Worm (Caenorhabditis elegans): ENCODE data around the gene F38B7.2.

DNA sequence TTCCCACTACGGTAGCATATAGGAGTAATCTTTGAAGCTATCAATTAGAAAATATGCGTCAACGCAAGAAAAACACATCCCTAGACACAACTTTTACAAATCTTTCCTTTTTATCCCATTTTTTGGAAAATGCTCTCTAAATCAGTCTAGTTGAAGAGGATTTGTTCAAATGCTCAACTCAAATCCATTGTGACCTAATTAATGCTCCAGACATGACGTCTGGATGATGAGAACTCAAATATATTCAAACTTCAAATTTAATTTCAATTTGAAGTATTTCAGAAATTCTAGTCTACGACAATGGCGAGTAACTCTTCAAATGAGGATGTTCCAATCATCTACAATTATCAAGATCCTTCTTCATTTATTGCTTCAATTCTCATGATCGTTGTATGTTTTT, 8.6 kb downstream of the F38B7.2 start, which contains the start of gene srx-85:
- TF ChIP-seq ceh-2 (tag; optimal IDR thresholded peaks at IDR 0.05) (no peak), F13H6.1 (tag; optimal IDR thresholded peaks at IDR 0.05) (no peak), lim-6 (tag; optimal IDR thresholded peaks at IDR 0.05) (no peak), nhr-11 (tag; optimal IDR thresholded peaks at IDR 0.05) (no peak), pha-4 (tag; optimal IDR thresholded peaks at IDR 0.05) (no peak), ceh-14 (tag; optimal IDR thresholded peaks at IDR 0.05) (no peak), ets-4 (tag; optimal IDR thresholded peaks at IDR 0.05) (no peak), ama-1 (optimal IDR thresholded peaks at IDR 0.05) (no peak), pqm-1 (tag; optimal IDR thresholded peaks at IDR 0.05) (no peak), ceh-6 (GFP tag; optimal IDR thresholded peaks at IDR 0.05) (no peak), zip-5 (tag; optimal IDR thresholded peaks at IDR 0.05) (no peak), tbx-2 (tag; optimal IDR thresholded peaks at IDR 0.05) (no peak), T23F11.4 (GFP tag; optimal IDR thresholded peaks at IDR 0.05) (no peak)

Measured in whole organism, late embryonic.